Worm (Caenorhabditis elegans) whole organism, L1 larva: ENCODE results near the gene ZK1128.3.

Experiments
- F16B12.6 ChIP-seq: fragments of 150-350 bp; optimal IDR thresholded peaks from 2 replicates; lab custom pipeline; 2014; ENCODE audit warnings: missing biosample characterization, missing genetic modification characterization
- aha-1 ChIP-seq: fragments of 150-350 bp; optimal IDR thresholded peaks from 2 replicates; lab custom pipeline; 2014; ENCODE audit warnings: missing biosample characterization, missing genetic modification characterization
- alr-1 ChIP-seq: fragments of 200-800 bp; sonication (Bioruptor generic); optimal IDR thresholded peaks from 2 replicates; lab custom pipeline; 2018; ENCODE audit warnings: borderline replicate concordance, mild to moderate bottlenecking, missing genetic modification characterization, missing compliant biosample characterization
- aly-2 ChIP-seq: fragments of 150-350 bp; optimal IDR thresholded peaks from 2 replicates; lab custom pipeline; 2014; ENCODE audit warnings: missing biosample characterization, missing genetic modification characterization
- blmp-1 ChIP-seq: fragments of 150-350 bp; optimal IDR thresholded peaks from 2 replicates; lab custom pipeline; 2014; ENCODE audit warnings: missing biosample characterization, missing genetic modification characterization
- ceh-88 ChIP-seq: fragments of 200-800 bp; sonication (Bioruptor generic); IDR thresholded peaks from 2 replicates; pipeline ENCODE4 v1.3.6; 2022; ENCODE audit warnings: missing genetic modification characterization, missing compliant biosample characterization
- ceh-90 ChIP-seq: sonication (generic microtip); optimal IDR thresholded peaks from 2 replicates; lab custom pipeline; 2016; ENCODE audit warnings: missing genetic modification characterization, missing compliant biosample characterization
- ces-1 ChIP-seq: fragments of 150-350 bp; optimal IDR thresholded peaks from 2 replicates; lab custom pipeline; 2014; ENCODE audit warnings: missing biosample characterization, missing genetic modification reagents, missing genetic modification characterization
- dpl-1 ChIP-seq, 3 experiments: fragments of 150-350 bp in 2 of 3; sonication (generic microtip) in 1 of 3; optimal IDR thresholded peaks; 2 replicates each; lab custom pipeline; 2014 to 2017; ENCODE audit warnings: missing biosample characterization in 3 of 3, missing genetic modification characterization in 3 of 3, missing genetic modification reagents in 3 of 3
- dsc-1 ChIP-seq: sonication (generic microtip); optimal IDR thresholded peaks from 2 replicates; lab custom pipeline; 2016; ENCODE audit warnings: mild to moderate bottlenecking, missing genetic modification characterization, missing compliant biosample characterization
- efl-3 ChIP-seq: fragments of 200-800 bp; sonication (Bioruptor generic); optimal IDR thresholded peaks from 2 replicates; lab custom pipeline; 2018; ENCODE audit warnings: mild to moderate bottlenecking, missing genetic modification characterization, missing compliant biosample characterization
- elt-2 ChIP-seq: sonication (generic microtip); optimal IDR thresholded peaks from 2 replicates; lab custom pipeline; 2016; ENCODE audit warnings: missing genetic modification characterization, mild to moderate bottlenecking, inconsistent platforms, missing compliant biosample characterization, missing genetic modification reagents
- ets-5 ChIP-seq: fragments of 200-800 bp; sonication (Bioruptor generic); IDR thresholded peaks from 2 replicates; pipeline ENCODE4 v1.3.6; 2022; ENCODE audit warnings: missing genetic modification characterization, missing compliant biosample characterization
- fkh-10 ChIP-seq: sonication (generic microtip); optimal IDR thresholded peaks from 2 replicates; lab custom pipeline; 2017; ENCODE audit warnings: missing biosample characterization, missing genetic modification reagents, missing genetic modification characterization
- fkh-8 ChIP-seq: sonication (generic microtip); optimal IDR thresholded peaks from 2 replicates; lab custom pipeline; 2016; ENCODE audit warnings: mild to moderate bottlenecking, missing genetic modification characterization, missing compliant biosample characterization
- grh-1 ChIP-seq: fragments of 200-800 bp; sonication (Bioruptor generic); IDR thresholded peaks from 2 replicates; pipeline ENCODE4 v1.3.6; 2022; ENCODE audit warnings: missing genetic modification reagents, missing genetic modification characterization, missing compliant biosample characterization
- hlh-17 ChIP-seq: fragments of 200-800 bp; sonication (Bioruptor generic); optimal IDR thresholded peaks from 2 replicates; lab custom pipeline; 2018; ENCODE audit warnings: missing genetic modification characterization, mild to moderate bottlenecking, missing compliant biosample characterization, moderate library complexity, borderline replicate concordance
- hlh-4 ChIP-seq: sonication (generic microtip); optimal IDR thresholded peaks from 2 replicates; lab custom pipeline; 2016; ENCODE audit warnings: mild to moderate bottlenecking, missing genetic modification characterization, missing compliant biosample characterization
- jun-1 ChIP-seq: fragments of 150-350 bp; optimal IDR thresholded peaks from 2 replicates; lab custom pipeline; 2014; ENCODE audit warnings: missing biosample characterization, missing genetic modification reagents, missing genetic modification characterization
- lin-13 ChIP-seq: fragments of 150-350 bp; optimal IDR thresholded peaks from 2 replicates; lab custom pipeline; 2014; ENCODE audit warnings: missing biosample characterization, missing genetic modification reagents, missing genetic modification characterization
- lin-14 ChIP-seq: fragments of 200-800 bp; sonication (Bioruptor generic); optimal IDR thresholded peaks from 2 replicates; lab custom pipeline; 2018; ENCODE audit warnings: mild to moderate bottlenecking, missing genetic modification characterization, moderate library complexity, missing compliant biosample characterization
- lin-35 ChIP-seq, 2 experiments: fragments of 150-350 bp; optimal IDR thresholded peaks; 2 replicates each; lab custom pipeline; 2014; ENCODE audit warnings: missing biosample characterization in 2 of 2, missing genetic modification characterization in 2 of 2, missing genetic modification reagents in 2 of 2
- lsy-2 ChIP-seq, 2 experiments: fragments of 150-350 bp; optimal IDR thresholded peaks; 2 replicates each; lab custom pipeline; 2014; ENCODE audit warnings: missing biosample characterization in 2 of 2, missing genetic modification characterization in 2 of 2
- mep-1 ChIP-seq: fragments of 150-350 bp; optimal IDR thresholded peaks from 2 replicates; lab custom pipeline; 2014; ENCODE audit warnings: missing biosample characterization, missing genetic modification characterization
- nhr-19 ChIP-seq: fragments of 200-800 bp; sonication (Bioruptor generic); conservative IDR thresholded peaks from 2 replicates; pipeline ENCODE4 v1.3.6; 2022; ENCODE audit warnings: missing genetic modification characterization, missing compliant biosample characterization
- nhr-20 ChIP-seq: sonication (generic microtip); optimal IDR thresholded peaks from 2 replicates; lab custom pipeline; 2016; ENCODE audit warnings: mild to moderate bottlenecking, missing genetic modification characterization, missing compliant biosample characterization
- nhr-47 ChIP-seq: sonication (generic microtip); optimal IDR thresholded peaks from 2 replicates; lab custom pipeline; 2016; ENCODE audit warnings: mild to moderate bottlenecking, missing genetic modification characterization, moderate library complexity, missing compliant biosample characterization
- nhr-71 ChIP-seq: sonication (generic microtip); optimal IDR thresholded peaks from 2 replicates; lab custom pipeline; 2016; ENCODE audit warnings: mild to moderate bottlenecking, missing genetic modification characterization, moderate library complexity, missing compliant biosample characterization
- nhr-76 ChIP-seq: sonication (generic microtip); optimal IDR thresholded peaks from 2 replicates; lab custom pipeline; 2017; ENCODE audit warnings: missing biosample characterization, missing genetic modification characterization
- nhr-90 ChIP-seq: sonication (generic microtip); optimal IDR thresholded peaks from 2 replicates; lab custom pipeline; 2016; ENCODE audit warnings: mild to moderate bottlenecking, missing genetic modification characterization, missing compliant biosample characterization; ENCODE audit not compliant: poor library complexity
- pag-3 ChIP-seq: sonication (generic microtip); optimal IDR thresholded peaks from 2 replicates; lab custom pipeline; 2017; ENCODE audit warnings: missing genetic modification characterization, mild to moderate bottlenecking, missing compliant biosample characterization, antibody characterized with exemption, borderline replicate concordance; ENCODE audit not compliant: insufficient read depth
- pax-3 ChIP-seq: fragments of 200-800 bp; sonication (Bioruptor generic); optimal IDR thresholded peaks from 2 replicates; lab custom pipeline; 2018; ENCODE audit warnings: mild to moderate bottlenecking, missing genetic modification characterization, moderate library complexity, missing compliant biosample characterization
- snpc-4 ChIP-seq: fragments of 150-350 bp; optimal IDR thresholded peaks from 2 replicates; lab custom pipeline; 2014; ENCODE audit warnings: missing biosample characterization, missing genetic modification characterization
- snu-23 ChIP-seq: sonication (generic microtip); optimal IDR thresholded peaks from 2 replicates; lab custom pipeline; 2016; ENCODE audit warnings: missing genetic modification characterization, missing compliant biosample characterization
- tbx-2 ChIP-seq: sonication (generic microtip); optimal IDR thresholded peaks from 2 replicates; lab custom pipeline; 2016; ENCODE audit warnings: missing genetic modification characterization, missing compliant biosample characterization
- tlp-1 ChIP-seq: fragments of 150-350 bp; optimal IDR thresholded peaks from 2 replicates; lab custom pipeline; 2014; ENCODE audit warnings: missing biosample characterization, missing genetic modification characterization
- unc-62 ChIP-seq: fragments of 150-350 bp; optimal IDR thresholded peaks from 2 replicates; lab custom pipeline; 2014; ENCODE audit warnings: missing biosample characterization, missing genetic modification reagents, missing genetic modification characterization
- vab-15 ChIP-seq: sonication (generic microtip); optimal IDR thresholded peaks from 2 replicates; lab custom pipeline; 2017; ENCODE audit warnings: missing genotype, mild to moderate bottlenecking, missing genetic modification characterization, missing compliant biosample characterization
- zag-1 ChIP-seq: fragments of 150-350 bp; optimal IDR thresholded peaks from 2 replicates; lab custom pipeline; 2014; ENCODE audit warnings: missing biosample characterization, missing genetic modification characterization
- ztf-4 ChIP-seq: fragments of 150-350 bp; optimal IDR thresholded peaks from 2 replicates; lab custom pipeline; 2014; ENCODE audit warnings: missing biosample characterization, missing genetic modification characterization

The ZK1128.3 gene

DNA sequence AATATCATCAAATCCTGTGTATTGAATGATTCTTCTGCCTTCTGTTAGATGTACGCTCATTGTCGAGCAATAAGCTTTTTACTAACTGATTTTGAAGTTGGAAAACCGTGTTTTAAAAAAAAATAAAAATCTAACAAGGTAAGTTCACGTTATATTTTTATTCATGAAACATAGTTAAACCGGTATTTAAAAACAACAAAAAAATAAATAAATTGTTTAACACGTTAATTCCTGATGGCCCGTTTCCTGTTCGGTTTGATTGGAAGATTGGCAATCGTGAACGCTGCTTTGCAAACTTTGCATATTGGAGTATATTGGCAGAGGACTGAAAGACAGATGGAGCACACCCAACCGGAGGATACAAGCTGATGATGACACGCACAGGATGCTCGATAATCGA is at the start of gene ZK1128.3:
Gene ZK1128.3 (minus strand): TSS at position 101 of the 400 bp plus-strand sequence.
- no peak for TF ChIP-seq fkh-10 (GFP tag; lab: Kevin White, UChicago)
- TF ChIP-seq pag-3 (tag; lab: Kevin White, UChicago), result no peak
- no peak for TF ChIP-seq blmp-1 (tag; lab: Kevin White, UChicago)
- no peak for TF ChIP-seq zag-1 (tag; lab: Kevin White, UChicago)
- no peak for TF ChIP-seq dpl-1 (GFP tag; optimal IDR thresholded peaks at IDR 0.05; lab: Kevin White, UChicago)

DNA sequence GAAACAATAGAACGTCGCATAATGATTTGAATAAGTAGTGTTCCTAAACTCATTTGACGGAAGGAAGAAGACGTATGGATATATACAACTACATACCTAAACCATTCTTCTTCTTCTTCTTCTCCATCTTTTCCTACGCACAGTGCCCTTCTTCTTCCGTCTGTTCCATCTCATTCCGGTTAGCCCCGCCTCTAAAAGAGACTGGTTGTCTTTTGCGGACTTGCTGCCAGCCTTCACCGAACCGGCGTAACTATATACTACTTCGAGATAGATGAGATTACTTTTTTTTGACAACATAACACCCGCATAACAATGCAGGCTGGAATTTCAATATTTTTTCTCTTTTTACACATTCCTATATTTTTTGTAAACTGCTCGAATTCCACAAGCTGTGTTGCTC is 41.7 kb upstream of the ZK1128.3 start, which contains the start of the genes K08E5.5 and mua-3:
Gene K08E5.5 (minus strand): TSS at position 101 of the 400 bp plus-strand sequence.
Gene mua-3 (plus strand): TSS at position 313 of the 400 bp plus-strand sequence.
- TF ChIP-seq ceh-90 (tag; lab: Kevin White, UChicago) (no peak), lin-35 (GFP tag; optimal IDR thresholded peaks at IDR 0.05; lab: Kevin White, UChicago) (no peak), nhr-71 (tag; lab: Kevin White, UChicago) (no peak), hlh-4 (tag; lab: Kevin White, UChicago) (no peak), pax-3 (no peak), aly-2 (tag; lab: Kevin White, UChicago) (no peak), lin-13 (GFP tag; lab: Kevin White, UChicago) (no peak)

DNA sequence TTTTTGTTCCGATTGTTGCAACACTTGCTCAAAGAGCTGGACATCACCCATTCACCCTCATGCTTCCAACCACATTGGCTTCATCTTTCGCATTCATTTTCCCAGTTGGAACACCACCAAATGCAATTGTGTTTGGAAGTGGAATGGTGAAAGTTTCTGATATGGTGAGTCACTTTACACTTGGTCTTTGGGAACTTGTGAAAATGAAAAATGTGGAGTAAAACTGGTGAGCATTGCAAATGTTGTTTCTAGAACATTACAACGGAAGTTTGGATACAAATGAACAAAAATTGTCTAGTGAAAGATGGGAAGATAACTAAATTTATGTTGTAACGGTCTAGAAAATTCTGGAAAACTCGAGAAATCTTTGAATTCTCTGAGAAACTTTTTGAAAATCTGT is 37.6 kb upstream of the ZK1128.3 start:
- no peak for TF ChIP-seq ceh-88 (GFP tag; lab: Robert Waterston, UW)
- no peak for TF ChIP-seq hlh-17 (GFP tag; lab: Kevin White, UChicago)
- TF ChIP-seq unc-62, result no peak
- no peak for TF ChIP-seq aha-1 (tag; lab: Kevin White, UChicago)
- TF ChIP-seq F16B12.6 (tag; lab: Kevin White, UChicago), result no peak
- TF ChIP-seq nhr-90, result no peak
- TF ChIP-seq ces-1, result no peak
- TF ChIP-seq ets-5 (GFP tag; lab: Robert Waterston, UW), result no peak
- no peak for TF ChIP-seq fkh-8 (tag; lab: Kevin White, UChicago)
- no peak for TF ChIP-seq nhr-76 (tag; lab: Kevin White, UChicago)
- TF ChIP-seq snu-23, result no peak
- no peak for TF ChIP-seq vab-15 (tag; lab: Kevin White, UChicago)
- no peak for TF ChIP-seq nhr-47 (tag; lab: Kevin White, UChicago)
- TF ChIP-seq lin-35 (GFP tag; optimal IDR thresholded peaks at IDR 0.05; lab: Kevin White, UChicago), result no peak
- no peak for TF ChIP-seq snpc-4 (tag; lab: Kevin White, UChicago)
- no peak for TF ChIP-seq nhr-20 (tag; lab: Kevin White, UChicago)
- no peak for TF ChIP-seq alr-1
- TF ChIP-seq, all 84 proteins: peak for 0

DNA sequence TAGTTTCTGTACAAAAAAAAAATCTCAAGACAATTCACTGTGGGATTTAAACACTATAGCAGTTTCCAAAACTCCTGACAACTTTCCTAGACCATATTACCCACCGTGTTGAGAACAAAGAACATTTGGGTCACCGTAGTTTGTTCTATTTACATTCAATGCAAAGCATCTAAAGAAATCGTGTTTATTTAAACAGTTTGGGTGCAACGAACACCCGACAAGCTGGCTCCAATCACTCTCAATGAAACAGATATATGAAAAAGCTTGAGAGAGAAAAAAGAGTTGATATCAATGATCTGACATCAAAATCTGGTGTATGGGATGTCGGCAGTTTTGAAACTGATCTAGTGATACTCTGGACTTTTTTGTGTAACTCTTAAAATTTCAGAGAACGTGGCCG is 36.3 kb upstream of the ZK1128.3 start:
- TF ChIP-seq elt-2 (no peak), lin-14 (GFP tag; lab: Kevin White, UChicago) (peak; percentile 34), snu-23 (peak; percentile 15), tlp-1 (tag; lab: Kevin White, UChicago) (no peak), jun-1 (tag; lab: Kevin White, UChicago) (no peak), grh-1 (GFP tag; lab: Robert Waterston, UW) (no peak), nhr-71 (tag; lab: Kevin White, UChicago) (peak; percentile 73), nhr-19 (GFP tag; lab: Robert Waterston, UW) (peak; percentile 22; the same call in 1 of the 2 replicates), vab-15 (tag; lab: Kevin White, UChicago) (no peak), aly-2 (tag; lab: Kevin White, UChicago) (no peak), mep-1 (tag; lab: Kevin White, UChicago) (no peak), tbx-2 (tag; lab: Kevin White, UChicago) (peak; percentile 42), alr-1 (no peak), efl-3 (GFP tag; lab: Kevin White, UChicago) (no peak), dsc-1 (no peak), nhr-20 (tag; lab: Kevin White, UChicago) (peak; percentile 5), ztf-4 (peak; percentile 29), lsy-2 (tag; optimal IDR thresholded peaks at IDR 0.05; lab: Kevin White, UChicago) (peak; percentile 14 to 16)
